Worm (Caenorhabditis elegans): ENCODE data around the gene srx-116.

srx-116 gene

ce11 chrV:12708305-12708704, 37.6 kb downstream of the srx-116 start, which contains the start of gene R11D1.2:
Gene R11D1.2, plus strand, starts transcription at chrV:12708605.
- TF ChIP-seq unc-62 (GFP tag; optimal IDR thresholded peaks at IDR 0.05) = no peak

DNA sequence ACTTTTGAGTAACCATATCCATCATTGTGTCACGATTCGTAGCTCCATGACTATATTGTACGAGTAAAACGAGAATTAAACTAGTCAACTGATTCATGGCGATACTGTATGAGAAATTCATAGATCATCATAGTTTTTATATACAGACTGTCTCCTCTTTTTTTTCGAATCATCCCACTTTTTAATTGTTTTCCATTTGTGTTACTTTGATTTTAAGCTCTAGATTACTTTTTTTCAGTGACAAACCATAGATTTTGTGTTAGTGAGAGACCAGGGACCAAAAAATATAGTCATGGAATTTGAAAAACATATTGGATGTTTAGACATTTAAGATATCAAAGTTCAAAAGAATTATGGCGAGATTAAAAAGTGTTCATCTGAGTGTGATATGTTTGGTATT, 41.3 kb downstream of the srx-116 start, which contains the start of gene R11D1.3:
Gene R11D1.3, minus strand, starts transcription at position 101 of the 400 bp plus-strand sequence.
- no peak for TF ChIP-seq unc-62 (GFP tag; optimal IDR thresholded peaks at IDR 0.05)

- TF ChIP-seq unc-62 (GFP tag; optimal IDR thresholded peaks at IDR 0.05) = no peak
Observed at ce11 chrV:12714120-12714519, 43.4 kb downstream of the srx-116 start, which contains the start of gene R11D1.4. Gene R11D1.4, minus strand, starts transcription at chrV:12714220.

- TF ChIP-seq unc-62 (GFP tag; optimal IDR thresholded peaks at IDR 0.05) = no peak
Observed at ce11 chrV:12716447-12716846, 45.7 kb downstream of the srx-116 start, which contains the start of gene str-178. Gene str-178, minus strand, starts transcription at chrV:12716547.

DNA sequence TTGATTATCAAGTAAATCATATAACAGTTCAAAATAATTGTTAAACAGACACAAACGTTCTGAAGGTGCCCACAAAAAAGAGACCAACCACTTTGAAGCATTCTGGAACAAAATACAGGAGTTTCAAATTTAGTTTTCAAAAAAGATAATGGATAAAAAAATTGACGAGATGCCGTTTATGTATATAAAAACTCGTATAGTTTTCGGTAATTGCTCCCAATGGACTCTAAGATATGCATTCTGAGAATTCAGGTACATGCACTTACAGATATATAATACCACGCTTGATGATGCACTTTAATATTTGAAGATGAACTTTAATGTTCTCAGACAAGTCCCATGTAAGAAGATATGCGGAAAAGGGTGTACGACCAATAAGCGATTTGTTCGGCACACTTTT, 47.9 kb downstream of the srx-116 start, which contains the start of gene str-181:
Gene str-181, minus strand, starts transcription at position 101 of the 400 bp plus-strand sequence.
- TF ChIP-seq unc-62 (GFP tag; optimal IDR thresholded peaks at IDR 0.05) = no peak

DNA sequence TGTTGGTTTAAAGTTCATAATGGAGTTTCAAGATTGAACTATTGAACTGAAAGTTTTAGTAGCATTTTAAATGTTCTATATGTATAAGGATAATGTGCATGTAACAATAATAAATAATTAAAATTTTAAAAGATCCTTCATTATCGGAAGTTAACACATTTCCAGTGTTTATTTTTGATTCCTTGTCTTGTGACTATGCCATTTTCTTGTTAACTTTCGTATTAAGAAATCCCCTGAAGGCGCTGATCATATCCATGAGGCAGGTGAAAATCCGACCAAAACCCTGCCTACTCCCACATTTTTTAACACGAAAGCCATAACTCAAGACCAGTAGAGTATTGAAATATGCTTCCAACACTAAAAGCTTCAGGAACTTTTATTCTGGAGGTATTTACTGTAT, 49.0 kb downstream of the srx-116 start, which contains the start of gene R11D1.7:
Gene R11D1.7, plus strand, starts transcription at position 301 of the 400 bp plus-strand sequence.
- no peak for TF ChIP-seq unc-62 (GFP tag; optimal IDR thresholded peaks at IDR 0.05)

Measured in whole organism, dauer.